Worm (Caenorhabditis elegans) whole organism, L1 larva: ENCODE measurements around the gene M01E10.3.
"Not testable (repeated sequence)": the region's sequence is repeated elsewhere in the genome, so short reads cannot be mapped to it uniquely, and the experiment has no call there.

ENCODE experiments used
- C04F5.9 ChIP-seq: sonication (generic microtip); optimal IDR thresholded peaks from 2 replicates; lab custom pipeline; 2016; ENCODE audit warnings: missing genetic modification characterization, missing compliant biosample characterization
- C16A3.4 ChIP-seq: fragments of 150-350 bp; optimal IDR thresholded peaks from 2 replicates; lab custom pipeline; 2014; ENCODE audit warnings: missing biosample characterization, missing genetic modification characterization
- C34B4.2 ChIP-seq: sonication (generic microtip); optimal IDR thresholded peaks from 2 replicates; lab custom pipeline; 2017; ENCODE audit warnings: mild to moderate bottlenecking, missing genetic modification characterization, missing compliant biosample characterization
- ama-1 ChIP-seq: fragments of 150-350 bp; optimal IDR thresholded peaks from 2 replicates; lab custom pipeline; 2014
- blmp-1 ChIP-seq: fragments of 150-350 bp; optimal IDR thresholded peaks from 2 replicates; lab custom pipeline; 2014; ENCODE audit warnings: missing biosample characterization, missing genetic modification characterization
- ceh-63 ChIP-seq: fragments of 200-800 bp; sonication (Bioruptor generic); optimal IDR thresholded peaks from 2 replicates; lab custom pipeline; 2018; ENCODE audit warnings: mild to moderate bottlenecking, missing genetic modification characterization, missing compliant biosample characterization
- ceh-82 ChIP-seq, 3 experiments: fragments of 150-350 bp in 1 of 3; sonication (generic microtip) in 2 of 3; optimal IDR thresholded peaks; 2 replicates each; lab custom pipeline; 2014 to 2017; ENCODE audit warnings: missing biosample characterization in 3 of 3, missing genetic modification characterization in 3 of 3
- dpl-1 ChIP-seq, 3 experiments: fragments of 150-350 bp in 2 of 3; sonication (generic microtip) in 1 of 3; optimal IDR thresholded peaks; 2 replicates each; lab custom pipeline; 2014 to 2017; ENCODE audit warnings: missing biosample characterization in 3 of 3, missing genetic modification characterization in 3 of 3, missing genetic modification reagents in 3 of 3
- dsc-1 ChIP-seq: sonication (generic microtip); optimal IDR thresholded peaks from 2 replicates; lab custom pipeline; 2016; ENCODE audit warnings: mild to moderate bottlenecking, missing genetic modification characterization, missing compliant biosample characterization
- efl-1 ChIP-seq, 4 experiments: fragments of 150-350 bp; optimal IDR thresholded peaks in 3 of 4; peaks in 1 of 4; 1 replicate in 1 of 4; 2 replicates in 3 of 4; lab custom pipeline; 2014; ENCODE audit warnings: missing biosample characterization in 2 of 4, missing genetic modification characterization in 2 of 4, missing genetic modification reagents in 2 of 4
- elt-2 ChIP-seq: sonication (generic microtip); optimal IDR thresholded peaks from 2 replicates; lab custom pipeline; 2016; ENCODE audit warnings: missing genetic modification characterization, mild to moderate bottlenecking, inconsistent platforms, missing compliant biosample characterization, missing genetic modification reagents
- ets-5 ChIP-seq: fragments of 200-800 bp; sonication (Bioruptor generic); IDR thresholded peaks from 2 replicates; pipeline ENCODE4 v1.3.6; 2022; ENCODE audit warnings: missing genetic modification characterization, missing compliant biosample characterization
- fkh-10 ChIP-seq: sonication (generic microtip); optimal IDR thresholded peaks from 2 replicates; lab custom pipeline; 2017; ENCODE audit warnings: missing biosample characterization, missing genetic modification reagents, missing genetic modification characterization
- fkh-8 ChIP-seq: sonication (generic microtip); optimal IDR thresholded peaks from 2 replicates; lab custom pipeline; 2016; ENCODE audit warnings: mild to moderate bottlenecking, missing genetic modification characterization, missing compliant biosample characterization
- fos-1 ChIP-seq: fragments of 150-350 bp; optimal IDR thresholded peaks from 2 replicates; lab custom pipeline; 2014; ENCODE audit warnings: missing biosample characterization, missing genetic modification characterization
- irx-1 ChIP-seq: sonication (generic microtip); optimal IDR thresholded peaks from 2 replicates; lab custom pipeline; 2016; ENCODE audit warnings: missing genetic modification characterization, missing compliant biosample characterization
- isw-1 ChIP-seq: fragments of 200-800 bp; sonication (Bioruptor generic); IDR thresholded peaks from 2 replicates; pipeline ENCODE4 v1.3.6; 2022; ENCODE audit warnings: missing genetic modification characterization, missing compliant biosample characterization
- lin-13 ChIP-seq: fragments of 150-350 bp; optimal IDR thresholded peaks from 2 replicates; lab custom pipeline; 2014; ENCODE audit warnings: missing biosample characterization, missing genetic modification reagents, missing genetic modification characterization
- lin-14 ChIP-seq: fragments of 200-800 bp; sonication (Bioruptor generic); optimal IDR thresholded peaks from 2 replicates; lab custom pipeline; 2018; ENCODE audit warnings: mild to moderate bottlenecking, missing genetic modification characterization, moderate library complexity, missing compliant biosample characterization
- lin-35 ChIP-seq, 2 experiments: fragments of 150-350 bp; optimal IDR thresholded peaks; 2 replicates each; lab custom pipeline; 2014; ENCODE audit warnings: missing biosample characterization in 2 of 2, missing genetic modification characterization in 2 of 2, missing genetic modification reagents in 2 of 2
- lin-39 ChIP-seq: fragments of 150-350 bp; optimal IDR thresholded peaks from 2 replicates; lab custom pipeline; 2014; ENCODE audit warnings: missing biosample characterization, missing genetic modification reagents, missing genetic modification characterization
- lsy-2 ChIP-seq, 2 experiments: fragments of 150-350 bp; optimal IDR thresholded peaks; 2 replicates each; lab custom pipeline; 2014; ENCODE audit warnings: missing biosample characterization in 2 of 2, missing genetic modification characterization in 2 of 2
- mdl-1 ChIP-seq, 2 experiments: fragments of 150-350 bp; optimal IDR thresholded peaks; 2 replicates each; lab custom pipeline; 2014 to 2017; ENCODE audit warnings: missing biosample characterization in 2 of 2, missing genetic modification characterization in 2 of 2, inconsistent platforms in 1 of 2
- mep-1 ChIP-seq: fragments of 150-350 bp; optimal IDR thresholded peaks from 2 replicates; lab custom pipeline; 2014; ENCODE audit warnings: missing biosample characterization, missing genetic modification characterization
- nhr-19 ChIP-seq: fragments of 200-800 bp; sonication (Bioruptor generic); conservative IDR thresholded peaks from 2 replicates; pipeline ENCODE4 v1.3.6; 2022; ENCODE audit warnings: missing genetic modification characterization, missing compliant biosample characterization
- nhr-71 ChIP-seq: sonication (generic microtip); optimal IDR thresholded peaks from 2 replicates; lab custom pipeline; 2016; ENCODE audit warnings: mild to moderate bottlenecking, missing genetic modification characterization, moderate library complexity, missing compliant biosample characterization
- nhr-76 ChIP-seq: sonication (generic microtip); optimal IDR thresholded peaks from 2 replicates; lab custom pipeline; 2017; ENCODE audit warnings: missing biosample characterization, missing genetic modification characterization
- pax-3 ChIP-seq: fragments of 200-800 bp; sonication (Bioruptor generic); optimal IDR thresholded peaks from 2 replicates; lab custom pipeline; 2018; ENCODE audit warnings: mild to moderate bottlenecking, missing genetic modification characterization, moderate library complexity, missing compliant biosample characterization
- skn-1 ChIP-seq: fragments of 150-350 bp; optimal IDR thresholded peaks from 2 replicates; lab custom pipeline; 2014; ENCODE audit warnings: missing biosample characterization, missing genetic modification characterization
- snu-23 ChIP-seq: sonication (generic microtip); optimal IDR thresholded peaks from 2 replicates; lab custom pipeline; 2016; ENCODE audit warnings: missing genetic modification characterization, missing compliant biosample characterization
- swsn-7 ChIP-seq: sonication (generic microtip); optimal IDR thresholded peaks from 2 replicates; lab custom pipeline; 2016; ENCODE audit warnings: missing genetic modification characterization, missing compliant biosample characterization
- tbx-2 ChIP-seq: sonication (generic microtip); optimal IDR thresholded peaks from 2 replicates; lab custom pipeline; 2016; ENCODE audit warnings: missing genetic modification characterization, missing compliant biosample characterization
- unc-30 ChIP-seq: sonication (generic microtip); optimal IDR thresholded peaks from 2 replicates; lab custom pipeline; 2017; ENCODE audit warnings: missing biosample characterization, missing genetic modification characterization
- unc-86 ChIP-seq: sonication (generic microtip); optimal IDR thresholded peaks from 2 replicates; lab custom pipeline; 2016; ENCODE audit warnings: missing genetic modification characterization, missing compliant biosample characterization
- vab-15 ChIP-seq: sonication (generic microtip); optimal IDR thresholded peaks from 2 replicates; lab custom pipeline; 2017; ENCODE audit warnings: missing genotype, mild to moderate bottlenecking, missing genetic modification characterization, missing compliant biosample characterization
- xbp-1 ChIP-seq: sonication (generic microtip); optimal IDR thresholded peaks from 2 replicates; lab custom pipeline; 2016; ENCODE audit warnings: missing genetic modification characterization, missing compliant biosample characterization
- zip-4 ChIP-seq: fragments of 200-800 bp; sonication (Bioruptor generic); optimal IDR thresholded peaks from 2 replicates; lab custom pipeline; 2018; ENCODE audit warnings: mild to moderate bottlenecking, missing genetic modification characterization, moderate library complexity, missing compliant biosample characterization
- ztf-4 ChIP-seq: fragments of 150-350 bp; optimal IDR thresholded peaks from 2 replicates; lab custom pipeline; 2014; ENCODE audit warnings: missing biosample characterization, missing genetic modification characterization

M01E10.3 gene

ce11 chrIII:2090695-2091094 is 36.7 kb upstream of the M01E10.3 start (continued):
- TF ChIP-seq fkh-10 (GFP tag; lab: Kevin White, UChicago) (no peak), ztf-4 (no peak), fos-1 (tag; lab: Kevin White, UChicago) (peak; percentile 74), unc-86 (tag; lab: Kevin White, UChicago) (no peak), C34B4.2 (tag; lab: Kevin White, UChicago) (no peak)

ce11 chrIII:2089453-2089852 is 35.5 kb upstream of the M01E10.3 start:
- TF ChIP-seq dsc-1 (tag; lab: Kevin White, UChicago) (peak; percentile 40), fos-1 (tag; lab: Kevin White, UChicago) (no peak), ceh-82 (tag; optimal IDR thresholded peaks at IDR 0.05; lab: Kevin White, UChicago) (peak in 1 of 3 experiments; percentile 22), vab-15 (no peak), nhr-71 (tag; lab: Kevin White, UChicago) (peak; percentile 61), irx-1 (tag; lab: Kevin White, UChicago) (no peak), unc-30 (tag; lab: Kevin White, UChicago) (no peak), xbp-1 (tag; lab: Kevin White, UChicago) (no peak), elt-2 (peak; percentile 1), nhr-76 (tag; lab: Kevin White, UChicago) (no peak), ets-5 (no peak), lsy-2 (tag; optimal IDR thresholded peaks at IDR 0.05; lab: Kevin White, UChicago) (peak; percentile 22 to 30), C16A3.4 (tag; lab: Kevin White, UChicago) (no peak), tbx-2 (peak; percentile 3), lin-35 (GFP tag; optimal IDR thresholded peaks at IDR 0.05; lab: Kevin White, UChicago) (peak in 1 of 2 experiments; percentile 13), lin-39 (no peak), blmp-1 (tag; lab: Kevin White, UChicago) (no peak), snu-23 (GFP tag; lab: Kevin White, UChicago) (peak; percentile 19), isw-1 (GFP tag; lab: Robert Waterston, UW) (no peak), mep-1 (peak; percentile 9), ztf-4 (no peak), ceh-63 (no peak), mdl-1 (tag; optimal IDR thresholded peaks at IDR 0.05; lab: Kevin White, UChicago) (peak in 1 of 2 experiments; percentile 53), lin-13 (GFP tag; lab: Kevin White, UChicago) (no peak), pax-3 (no peak), dpl-1 (GFP tag; optimal IDR thresholded peaks at IDR 0.05; lab: Kevin White, UChicago) (peak in 1 of 3 experiments; percentile 2), fkh-8 (peak; percentile 38), efl-1 (optimal IDR thresholded peaks at IDR 0.05; lab: Kevin White, UChicago) (peak; percentile 46), efl-1 (GFP tag; optimal IDR thresholded peaks at IDR 0.05 in 1 of 2; lab: Kevin White, UChicago) (peak in 1 of 2 experiments; percentile 31), nhr-19 (GFP tag; lab: Robert Waterston, UW) (0 out of 2 replicates have a peak, but pooled peaks have one; percentile 10), swsn-7 (peak; percentile 50), zip-4 (GFP tag; lab: Kevin White, UChicago) (no peak), skn-1 (tag; lab: Kevin White, UChicago) (peak; percentile 23), lin-14 (GFP tag; lab: Kevin White, UChicago) (peak; percentile 55)

- no peak for TF ChIP-seq C04F5.9
- TF ChIP-seq, all 84 proteins: peak for 0
These were observed 30.8 kb upstream of the M01E10.3 start for ce11 chrIII:2084829-2085228.

- TF ChIP-seq ama-1 (lab: Kevin White, UChicago); nhr-19 (GFP tag; lab: Robert Waterston, UW); dpl-1 (GFP tag; optimal IDR thresholded peaks at IDR 0.05; lab: Kevin White, UChicago): not testable (repeated sequence)
These were observed 28.5 kb upstream of the M01E10.3 start, which contains the start of gene cpt-3 for ce11 chrIII:2082519-2082918. Gene cpt-3 (plus strand): TSS chrIII:2082819.
